Worm (Caenorhabditis elegans) whole organism, young adult: ENCODE data around the gene srxa-6.

Experiments
- F39B2.1 ChIP-seq: fragments of 200-800 bp; sonication (Bioruptor generic); IDR thresholded peaks from 2 replicates; pipeline ENCODE4 v1.3.6; 2022; ENCODE audit warnings: missing genetic modification reagents, missing genetic modification characterization, missing compliant biosample characterization
- lag-1 ChIP-seq: fragments of 200-800 bp; sonication (Bioruptor generic); IDR thresholded peaks from 2 replicates; pipeline ENCODE4 v1.3.6; 2022; ENCODE audit warnings: missing genetic modification reagents, missing genetic modification characterization, missing compliant biosample characterization

- TF ChIP-seq lag-1 (no peak), F39B2.1 (GFP tag; lab: Robert Waterston, UW) (no peak)
Observed at ce11 chrV:20734658-20735057, at the start of gene srxa-6.
